Fruit fly (Drosophila melanogaster) whole organism, embryonic: ENCODE data around the gene Inx3.

ENCODE experiments used
- Ada2b ChIP-seq: fragments of 200-800 bp; sonication (Bioruptor generic); IDR thresholded peaks from 2 replicates; pipeline ENCODE4 v1.3.6; 2022; ENCODE audit warnings: missing biosample characterization, missing genetic modification characterization
- Atf6 ChIP-seq: fragments of 200-800 bp; sonication (Bioruptor generic); IDR thresholded peaks from 2 replicates; pipeline ENCODE4 v1.3.6; 2022; ENCODE audit warnings: missing biosample characterization, missing genetic modification characterization
- CG10267 ChIP-seq: fragments of 200-800 bp; sonication (Bioruptor generic); optimal IDR thresholded peaks from 2 replicates; lab custom pipeline; 2018; ENCODE audit warnings: missing biosample characterization, mild to moderate bottlenecking, missing genetic modification characterization, moderate library complexity
- CG11093 ChIP-seq: fragments of 200-800 bp; sonication (Bioruptor generic); IDR thresholded peaks from 3 replicates; pipeline ENCODE4 v1.3.6; 2022; ENCODE audit warnings: missing biosample characterization, missing genetic modification characterization
- CG12155 ChIP-seq: fragments of 200-800 bp; sonication (Bioruptor generic); optimal IDR thresholded peaks from 3 replicates; lab custom pipeline; 2016; ENCODE audit warnings: missing biosample characterization, missing genetic modification characterization
- CG12299 ChIP-seq: fragments of 200-800 bp; sonication (Bioruptor generic); optimal IDR thresholded peaks from 2 replicates; lab custom pipeline; 2018; ENCODE audit warnings: missing biosample characterization, mild to moderate bottlenecking, missing genetic modification characterization
- CG13424 ChIP-seq: fragments of 200-800 bp; sonication (Bioruptor generic); optimal IDR thresholded peaks from 2 replicates; lab custom pipeline; 2019; ENCODE audit warnings: missing biosample characterization, mild to moderate bottlenecking, missing genetic modification characterization, moderate library complexity
- CG14014 ChIP-seq: fragments of 200-800 bp; sonication (Bioruptor generic); IDR thresholded peaks from 2 replicates; pipeline ENCODE4 v1.3.6; 2022; ENCODE audit warnings: missing biosample characterization, missing genetic modification characterization
- CG14965 ChIP-seq: fragments of 200-800 bp; sonication (Bioruptor generic); optimal IDR thresholded peaks from 2 replicates; lab custom pipeline; 2016; ENCODE audit warnings: missing biosample characterization, missing genetic modification characterization, borderline replicate concordance
- CG1529 ChIP-seq: fragments of 200-800 bp; sonication (Bioruptor generic); optimal IDR thresholded peaks from 3 replicates; lab custom pipeline; 2018; ENCODE audit warnings: missing biosample characterization, missing genetic modification characterization
- CG15696 ChIP-seq: fragments of 200-800 bp; sonication (Bioruptor generic); optimal IDR thresholded peaks from 2 replicates; lab custom pipeline; 2019; ENCODE audit warnings: missing biosample characterization, mild to moderate bottlenecking, missing genetic modification characterization, moderate library complexity
- CG1602 ChIP-seq: fragments of 200-800 bp; sonication (Bioruptor generic); optimal IDR thresholded peaks from 3 replicates; lab custom pipeline; 2016; ENCODE audit warnings: missing biosample characterization, missing genetic modification characterization
- CG1603 ChIP-seq: fragments of 200-800 bp; sonication (Bioruptor generic); optimal IDR thresholded peaks from 2 replicates; lab custom pipeline; 2019; ENCODE audit warnings: missing biosample characterization, mild to moderate bottlenecking, missing genetic modification characterization, moderate library complexity
- CG1647 ChIP-seq: fragments of 200-800 bp; sonication (Bioruptor generic); optimal IDR thresholded peaks from 3 replicates; lab custom pipeline; 2016; ENCODE audit warnings: missing biosample characterization, missing genetic modification characterization
- CG17385 ChIP-seq: fragments of 200-800 bp; sonication (Bioruptor generic); optimal IDR thresholded peaks from 3 replicates; lab custom pipeline; 2018; ENCODE audit warnings: missing biosample characterization, mild to moderate bottlenecking, missing genetic modification characterization
- CG34224 ChIP-seq: fragments of 200-800 bp; sonication (Bioruptor generic); IDR thresholded peaks from 3 replicates; pipeline ENCODE4 v1.3.6; 2022; ENCODE audit warnings: missing biosample characterization, missing genetic modification characterization; ENCODE audit not compliant: partially characterized antibody
- CG6683 ChIP-seq: fragments of 200-800 bp; sonication (Bioruptor generic); optimal IDR thresholded peaks from 2 replicates; lab custom pipeline; 2017; ENCODE audit warnings: missing biosample characterization, mild to moderate bottlenecking, missing genetic modification characterization, missing genetic modification reagents
- CG7745 ChIP-seq: fragments of 200-800 bp; sonication (Bioruptor generic); optimal IDR thresholded peaks from 2 replicates; lab custom pipeline; 2018; ENCODE audit warnings: missing biosample characterization, mild to moderate bottlenecking, missing genetic modification characterization, moderate library complexity
- CrebB ChIP-seq: fragments of 200-800 bp; sonication (Bioruptor generic); optimal IDR thresholded peaks from 3 replicates; lab custom pipeline; 2018; ENCODE audit warnings: missing biosample characterization, mild to moderate bottlenecking, missing genetic modification characterization
- D19B ChIP-seq: fragments of 200-800 bp; sonication (Bioruptor generic); optimal IDR thresholded peaks from 2 replicates; lab custom pipeline; 2017; ENCODE audit warnings: missing biosample characterization, mild to moderate bottlenecking, missing genetic modification characterization
- Eip74EF ChIP-seq, 2 experiments: fragments of 200-800 bp in 1 of 2; fragments of >200 bp in 1 of 2; sonication (Bioruptor generic) in 1 of 2; optimal IDR thresholded peaks; 2 replicates each; lab custom pipeline; 2017 to 2019; ENCODE audit warnings: missing biosample characterization in 2 of 2, missing genetic modification characterization in 2 of 2, mild to moderate bottlenecking in 1 of 2, moderate library complexity in 1 of 2
- Elba2 ChIP-seq: fragments of 200-800 bp; sonication (Bioruptor generic); optimal IDR thresholded peaks from 3 replicates; lab custom pipeline; 2016; ENCODE audit warnings: missing biosample characterization, missing genetic modification characterization
- Fer3 ChIP-seq: fragments of 200-800 bp; sonication (Bioruptor generic); optimal IDR thresholded peaks from 2 replicates; lab custom pipeline; 2018; ENCODE audit warnings: missing biosample characterization, mild to moderate bottlenecking, missing genetic modification characterization, moderate library complexity
- MBD-R2 ChIP-seq: fragments of 200-800 bp; sonication (Bioruptor generic); IDR thresholded peaks from 2 replicates; pipeline ENCODE4 v1.3.6; 2022; ENCODE audit warnings: missing biosample characterization, missing genetic modification characterization
- Max ChIP-seq: fragments of 200-800 bp; sonication (Bioruptor generic); optimal IDR thresholded peaks from 2 replicates; lab custom pipeline; 2016; ENCODE audit warnings: missing biosample characterization, mild to moderate bottlenecking, missing genetic modification characterization
- Myb ChIP-seq: fragments of 200-800 bp; sonication (Bioruptor generic); optimal IDR thresholded peaks from 2 replicates; lab custom pipeline; 2016; ENCODE audit warnings: missing biosample characterization, missing genetic modification characterization
- NFAT ChIP-seq: fragments of 200-800 bp; sonication (Bioruptor generic); IDR thresholded peaks from 2 replicates; pipeline ENCODE4 v1.3.6; 2022; ENCODE audit warnings: missing biosample characterization, missing genetic modification characterization
- Nf-YB ChIP-seq: fragments of 200-800 bp; sonication (Bioruptor generic); optimal IDR thresholded peaks from 3 replicates; lab custom pipeline; 2019; ENCODE audit warnings: missing biosample characterization, mild to moderate bottlenecking, missing genetic modification characterization, moderate library complexity
- Scr ChIP-seq: fragments of 200-800 bp; sonication (Bioruptor generic); IDR thresholded peaks from 2 replicates; pipeline ENCODE4 v1.3.6; 2022; ENCODE audit warnings: missing biosample characterization, missing genetic modification characterization; ENCODE audit not compliant: partially characterized antibody
- Sry-δ ChIP-seq: fragments of 200-800 bp; sonication (Bioruptor generic); optimal IDR thresholded peaks from 2 replicates; lab custom pipeline; 2016; ENCODE audit warnings: missing biosample characterization, missing genetic modification characterization
- chif ChIP-seq, 2 experiments: fragments of 200-800 bp; sonication (Bioruptor generic); optimal IDR thresholded peaks; 3 replicates each; lab custom pipeline; 2016; ENCODE audit warnings: missing biosample characterization in 2 of 2, missing genetic modification characterization in 2 of 2
- cwo ChIP-seq: fragments of 200-800 bp; sonication (Bioruptor generic); optimal IDR thresholded peaks from 3 replicates; lab custom pipeline; 2017; ENCODE audit warnings: missing biosample characterization, missing genetic modification characterization, mild to moderate bottlenecking, moderate library complexity, missing genetic modification reagents
- disco-r ChIP-seq: fragments of 200-800 bp; sonication (Bioruptor generic); optimal IDR thresholded peaks from 2 replicates; lab custom pipeline; 2016; ENCODE audit warnings: missing biosample characterization, missing genetic modification characterization
- dpn ChIP-seq, 2 experiments: fragments of 200-800 bp; sonication (Bioruptor generic); optimal IDR thresholded peaks; 3 replicates each; lab custom pipeline; 2016; ENCODE audit warnings: missing biosample characterization in 2 of 2, missing genetic modification characterization in 2 of 2
- en ChIP-seq: fragments of 200-800 bp; sonication (Bioruptor generic); optimal IDR thresholded peaks from 2 replicates; lab custom pipeline; 2016; ENCODE audit warnings: missing biosample characterization, missing genetic modification characterization
- grn ChIP-seq: fragments of 200-800 bp; sonication (Bioruptor generic); optimal IDR thresholded peaks from 3 replicates; lab custom pipeline; 2017; ENCODE audit warnings: missing biosample characterization, missing genetic modification characterization
- gro ChIP-seq: fragments of 200-800 bp; sonication (Bioruptor generic); optimal IDR thresholded peaks from 2 replicates; lab custom pipeline; 2016; ENCODE audit warnings: missing biosample characterization, missing genetic modification characterization
- hb ChIP-seq: fragments of 200-800 bp; sonication (Bioruptor generic); IDR thresholded peaks from 3 replicates; pipeline ENCODE4 v1.3.6; 2022; ENCODE audit warnings: missing biosample characterization, missing genetic modification characterization; ENCODE audit not compliant: partially characterized antibody
- jigr1 ChIP-seq: fragments of 200-800 bp; sonication (Bioruptor generic); IDR thresholded peaks from 3 replicates; pipeline ENCODE4 v1.3.6; 2022; ENCODE audit warnings: missing biosample characterization, missing genetic modification characterization
- nerfin-2 ChIP-seq: fragments of 200-800 bp; sonication (Bioruptor generic); IDR thresholded peaks from 2 replicates; pipeline ENCODE4 v1.3.6; 2022; ENCODE audit warnings: missing biosample characterization, missing genetic modification characterization; ENCODE audit not compliant: partially characterized antibody
- repo ChIP-seq: fragments of 200-800 bp; sonication (Bioruptor generic); optimal IDR thresholded peaks from 2 replicates; lab custom pipeline; 2016; ENCODE audit warnings: missing biosample characterization, missing genetic modification characterization
- schlank ChIP-seq: fragments of 200-800 bp; sonication (Bioruptor generic); optimal IDR thresholded peaks from 2 replicates; lab custom pipeline; 2018; ENCODE audit warnings: missing biosample characterization, mild to moderate bottlenecking, missing genetic modification characterization
- scrt ChIP-seq: fragments of 200-800 bp; sonication (Bioruptor generic); optimal IDR thresholded peaks from 2 replicates; lab custom pipeline; 2018; ENCODE audit warnings: missing biosample characterization, mild to moderate bottlenecking, missing genetic modification characterization, moderate library complexity
- sr ChIP-seq: fragments of 200-800 bp; sonication (Bioruptor generic); IDR thresholded peaks from 3 replicates; pipeline ENCODE4 v1.3.6; 2022; ENCODE audit warnings: missing biosample characterization, missing genetic modification characterization
- toy ChIP-seq: fragments of 200-800 bp; sonication (Bioruptor generic); IDR thresholded peaks from 2 replicates; pipeline ENCODE4 v1.3.6; 2022; ENCODE audit warnings: missing biosample characterization, missing genetic modification characterization
- wdn ChIP-seq: fragments of 200-800 bp; sonication (Bioruptor generic); IDR thresholded peaks from 2 replicates; pipeline ENCODE4 v1.3.6; 2022; ENCODE audit warnings: missing biosample characterization, missing genetic modification characterization
- z ChIP-seq: fragments of 200-800 bp; sonication (Bioruptor generic); IDR thresholded peaks from 3 replicates; pipeline ENCODE4 v1.3.6; 2022; ENCODE audit warnings: missing biosample characterization, missing genetic modification characterization
- zfh1 ChIP-seq: fragments of 200-800 bp; sonication (Bioruptor generic); IDR thresholded peaks from 3 replicates; pipeline ENCODE4 v1.3.6; 2022; ENCODE audit warnings: missing biosample characterization, missing genetic modification characterization

The Inx3 gene

dm6 chr3R:28888561-28889426 lies 29.5 kb upstream of the Inx3 start (continued):
- TF ChIP-seq CG1603 (tag; lab: Kevin White, UChicago): peak; percentile 61
- TF ChIP-seq MBD-R2 (GFP tag; lab: Robert Waterston, UW): peak; percentile 32
- TF ChIP-seq schlank (tag; lab: Kevin White, UChicago): peak; percentile 70
- peak; percentile 81 for TF ChIP-seq repo (GFP tag; lab: Kevin White, UChicago)
- TF ChIP-seq CG12299 (tag; lab: Kevin White, UChicago): peak; percentile 50
- TF ChIP-seq cwo: peak; percentile 71
- peak; percentile 60; the same call in 1 of the 2 replicates for TF ChIP-seq wdn
- peak; percentile 66 to 83 for TF ChIP-seq chif (GFP tag; optimal IDR thresholded peaks at IDR 0.05; lab: Kevin White, UChicago)
- TF ChIP-seq D19B: peak; percentile 79
- no peak for TF ChIP-seq nerfin-2 (GFP tag; lab: Robert Waterston, UW)
- TF ChIP-seq sr (GFP tag; lab: Robert Waterston, UW): no peak
- peak; percentile 77 for TF ChIP-seq Myb (GFP tag; lab: Kevin White, UChicago)
- TF ChIP-seq CG7745 (tag; lab: Kevin White, UChicago): no peak
- TF ChIP-seq Atf6 (GFP tag; lab: Robert Waterston, UW): peak; percentile 68
- TF ChIP-seq Ada2b (GFP tag; lab: Robert Waterston, UW): peak; percentile 62
- TF ChIP-seq jigr1 (GFP tag; lab: Robert Waterston, UW): no peak
- TF ChIP-seq CG10267: peak; percentile 95
- peak; percentile 63; the same call in 1 of the 3 replicates for TF ChIP-seq CG11093 (GFP tag; lab: Robert Waterston, UW)
- TF ChIP-seq grn (GFP tag; lab: Kevin White, UChicago): peak; percentile 18
- peak; percentile 68 for TF ChIP-seq scrt (GFP tag; lab: Kevin White, UChicago)
- TF ChIP-seq CG1647 (GFP tag; lab: Kevin White, UChicago): peak; percentile 60
- TF ChIP-seq CrebB (tag; lab: Kevin White, UChicago): peak; percentile 64
- TF ChIP-seq Max (GFP tag; lab: Kevin White, UChicago): peak; percentile 76
- peak; percentile 77 for TF ChIP-seq CG17385
- TF ChIP-seq CG12155 (GFP tag; lab: Kevin White, UChicago): peak; percentile 82
- TF ChIP-seq Elba2 (GFP tag; lab: Kevin White, UChicago): no peak
- TF ChIP-seq CG14965 (GFP tag; lab: Kevin White, UChicago): no peak
- no peak for TF ChIP-seq toy (GFP tag; lab: Robert Waterston, UW)
- peak; percentile 89 for TF ChIP-seq dpn (GFP tag; optimal IDR thresholded peaks at IDR 0.05; lab: Kevin White, UChicago)
- TF ChIP-seq Fer3 (tag; lab: Kevin White, UChicago): peak; percentile 84
- TF ChIP-seq disco-r: peak; percentile 67
- peak in 1 of 2 experiments; percentile 68 for TF ChIP-seq Eip74EF (GFP tag; optimal IDR thresholded peaks at IDR 0.05; lab: Kevin White, UChicago)
- no peak for TF ChIP-seq Scr (GFP tag; lab: Robert Waterston, UW)
- TF ChIP-seq CG15696 (tag; lab: Kevin White, UChicago): peak; percentile 75
- no peak; the same call in none of the 2 replicates for TF ChIP-seq CG14014 (GFP tag; lab: Robert Waterston, UW)
- peak; percentile 83 for TF ChIP-seq NFAT (GFP tag; lab: Robert Waterston, UW)
- peak; percentile 56 for TF ChIP-seq CG1529
- peak; percentile 32 for TF ChIP-seq Nf-YB
- peak; percentile 77 for TF ChIP-seq gro (GFP tag; lab: Kevin White, UChicago)
- peak; percentile 73 for TF ChIP-seq en
- TF ChIP-seq CG6683 (GFP tag; lab: Kevin White, UChicago): peak; percentile 63
- TF ChIP-seq zfh1 (GFP tag; lab: Robert Waterston, UW): peak; percentile 67
- peak; percentile 58 for TF ChIP-seq CG1602
- no peak for TF ChIP-seq CG34224 (GFP tag; lab: Robert Waterston, UW)
- TF ChIP-seq Sry-δ (GFP tag; lab: Kevin White, UChicago): peak; percentile 54
- no peak for TF ChIP-seq z
- TF ChIP-seq CG13424 (tag; lab: Kevin White, UChicago): peak; percentile 82
- TF ChIP-seq hb (GFP tag; lab: Robert Waterston, UW): no peak
